Fruit fly (Drosophila melanogaster) whole organism, adult: ENCODE measurements around the gene Nep2.

Experiments
- Clk ChIP-seq: fragments of 200-800 bp; sonication (Bioruptor generic); optimal IDR thresholded peaks from 2 replicates; lab custom pipeline; 2017; ENCODE audit warnings: missing biosample characterization, missing genetic modification characterization
- cnc ChIP-seq, 2 experiments: fragments of >200 bp; optimal IDR thresholded peaks; 2 replicates each; lab custom pipeline; 2017
- pad ChIP-seq: fragments of 200-800 bp; sonication (Bioruptor generic); optimal IDR thresholded peaks from 3 replicates; lab custom pipeline; 2017; ENCODE audit warnings: missing biosample characterization, missing genetic modification characterization, mild to moderate bottlenecking, moderate library complexity, missing genetic modification reagents
- tj ChIP-seq: fragments of 200-800 bp; sonication (Bioruptor generic); optimal IDR thresholded peaks from 3 replicates; lab custom pipeline; 2017; ENCODE audit warnings: missing biosample characterization, mild to moderate bottlenecking, missing genetic modification characterization, moderate library complexity

- TF ChIP-seq Clk, result no peak
- no peak for TF ChIP-seq cnc (optimal IDR thresholded peaks at IDR 0.05; lab: Kevin White, UChicago)
- TF ChIP-seq pad (GFP tag; lab: Kevin White, UChicago), result no peak
- TF ChIP-seq tj, result no peak
Measured at dm6 chr3R:4726294-4726693, 5.4 kb downstream of the Nep2 start.
